In genomic region chrIV:9194524-9194923, ce11 we compare ENCODE assay signal across 2 worm cellular contexts.
TF ChIP-seq lines count a peak whose summit lies in the region.

C46C2.7 (plus strand) TSS chrIV:9194824.

TF ChIP-seq in whole organism, L4 larva, 104 proteins besides CTCF, POLR2A, EP300 and RAD21:
- TF ChIP-seq lin-38 (GFP tag; IDR thresholded peaks at IDR 0.05; lab: Robert Waterston, UW) (0 out of 2 replicates have a peak, but pooled peaks have one; percentile 7), lsy-2 (tag; optimal IDR thresholded peaks at IDR 0.05; lab: Kevin White, UChicago) (peak in 1 of 2 experiments; percentile 16)
TF ChIP-seq in whole organism, L4 larva: peak in this region for 2; not testable (repeated sequence) for 102.

TF ChIP-seq in whole organism, young adult, 124 proteins besides CTCF, POLR2A, EP300 and RAD21:
- TF ChIP-seq hmg-1.2 (GFP tag; IDR thresholded peaks at IDR 0.05; lab: Robert Waterston, UW), result peak; percentile 86
TF ChIP-seq in whole organism, young adult: peak in this region for 1; not testable (repeated sequence) for 123.
